Fruit fly (Drosophila melanogaster): ENCODE data around the gene Cpr67B.

dm6 chr3L:9419328-9419727 lies 14.7 kb downstream of the Cpr67B start:
- no peak for TF ChIP-seq Clk (GFP tag; optimal IDR thresholded peaks at IDR 0.05)
- no peak for TF ChIP-seq CG11617 (GFP tag; optimal IDR thresholded peaks at IDR 0.05)
- TF ChIP-seq bab1 (GFP tag; optimal IDR thresholded peaks at IDR 0.05) = peak; percentile 41
- TF ChIP-seq CG7101 (tag; optimal IDR thresholded peaks at IDR 0.05) = no peak
- TF ChIP-seq kay (GFP tag; ENCODE audit: borderline replicate concordance) = no peak
- peak; percentile 38 for TF ChIP-seq Hr96 (GFP tag; optimal IDR thresholded peaks at IDR 0.05)
- TF ChIP-seq cnc (optimal IDR thresholded peaks at IDR 0.05) = peak; percentile 40 to 63
- peak; percentile 54 for TF ChIP-seq tj (GFP tag; optimal IDR thresholded peaks at IDR 0.05)
- TF ChIP-seq CG12768 (GFP tag; optimal IDR thresholded peaks at IDR 0.05) = peak; percentile 24
- TF ChIP-seq Crg-1 (GFP tag; optimal IDR thresholded peaks at IDR 0.05) = no peak

Data from whole organism, adult.